Fruit fly (Drosophila melanogaster) whole organism, adult: ENCODE data around the gene Sdhaf3.

Source experiments
- CG11617 ChIP-seq: fragments of 200-800 bp; sonication (Bioruptor generic); optimal IDR thresholded peaks from 2 replicates; lab custom pipeline; 2017; ENCODE audit warnings: mild to moderate bottlenecking, missing biosample characterization, missing genetic modification reagents, missing genetic modification characterization
- CG12768 ChIP-seq: fragments of 200-800 bp; sonication (Bioruptor generic); optimal IDR thresholded peaks from 2 replicates; lab custom pipeline; 2017; ENCODE audit warnings: missing biosample characterization, missing genetic modification characterization, mild to moderate bottlenecking, moderate library complexity, missing genetic modification reagents
- CG14711 ChIP-seq: fragments of 200-800 bp; sonication (Bioruptor generic); optimal IDR thresholded peaks from 2 replicates; lab custom pipeline; 2018; ENCODE audit warnings: missing biosample characterization, mild to moderate bottlenecking, missing genetic modification characterization, moderate library complexity
- CG1620 ChIP-seq: fragments of 200-800 bp; sonication (Bioruptor generic); optimal IDR thresholded peaks from 2 replicates; lab custom pipeline; 2016; ENCODE audit warnings: missing biosample characterization, missing genetic modification characterization
- CG33017 ChIP-seq: fragments of 200-800 bp; sonication (Bioruptor generic); optimal IDR thresholded peaks from 2 replicates; lab custom pipeline; 2018; ENCODE audit warnings: missing biosample characterization, mild to moderate bottlenecking, missing genetic modification characterization, moderate library complexity
- CG5204 ChIP-seq: fragments of 200-800 bp; sonication (Bioruptor generic); optimal IDR thresholded peaks from 2 replicates; lab custom pipeline; 2016; ENCODE audit warnings: missing biosample characterization, missing genetic modification characterization
- CG7045 ChIP-seq: fragments of 200-800 bp; sonication (Bioruptor generic); optimal IDR thresholded peaks from 2 replicates; lab custom pipeline; 2017; ENCODE audit warnings: missing biosample characterization, mild to moderate bottlenecking, missing genetic modification characterization
- CG7101 ChIP-seq: fragments of 200-800 bp; sonication (Bioruptor generic); optimal IDR thresholded peaks from 2 replicates; lab custom pipeline; 2018; ENCODE audit warnings: missing biosample characterization, mild to moderate bottlenecking, missing genetic modification characterization, moderate library complexity
- Clk ChIP-seq: fragments of 200-800 bp; sonication (Bioruptor generic); optimal IDR thresholded peaks from 2 replicates; lab custom pipeline; 2017; ENCODE audit warnings: missing biosample characterization, missing genetic modification characterization
- Crg-1 ChIP-seq: fragments of 200-800 bp; sonication (Bioruptor generic); optimal IDR thresholded peaks from 2 replicates; lab custom pipeline; 2016; ENCODE audit warnings: missing biosample characterization, missing genetic modification characterization
- Hr96 ChIP-seq: fragments of 200-800 bp; sonication (Bioruptor generic); optimal IDR thresholded peaks from 2 replicates; lab custom pipeline; 2016; ENCODE audit warnings: missing biosample characterization, missing genetic modification characterization
- Mnt ChIP-seq: fragments of 200-800 bp; sonication (Bioruptor generic); optimal IDR thresholded peaks from 2 replicates; lab custom pipeline; 2016; ENCODE audit warnings: missing biosample characterization, mild to moderate bottlenecking, missing genetic modification characterization
- bab1 ChIP-seq: fragments of 200-800 bp; sonication (Bioruptor generic); optimal IDR thresholded peaks from 3 replicates; lab custom pipeline; 2019; ENCODE audit warnings: missing biosample characterization, mild to moderate bottlenecking, missing genetic modification characterization, moderate library complexity
- cic ChIP-seq: fragments of 200-800 bp; sonication (Bioruptor generic); optimal IDR thresholded peaks from 2 replicates; lab custom pipeline; 2017; ENCODE audit warnings: missing biosample characterization, mild to moderate bottlenecking, missing genetic modification characterization, moderate library complexity
- cnc ChIP-seq, 2 experiments: fragments of >200 bp; optimal IDR thresholded peaks; 2 replicates each; lab custom pipeline; 2017
- kay ChIP-seq: fragments of 200-800 bp; sonication (Bioruptor generic); peaks from one replicate; lab custom pipeline; 2016; ENCODE audit warnings: missing biosample characterization, missing genetic modification characterization, borderline replicate concordance
- ovo ChIP-seq: fragments of 200-800 bp; sonication (Bioruptor generic); optimal IDR thresholded peaks from 2 replicates; lab custom pipeline; 2016; ENCODE audit warnings: missing biosample characterization, missing genetic modification characterization
- pad ChIP-seq: fragments of 200-800 bp; sonication (Bioruptor generic); optimal IDR thresholded peaks from 3 replicates; lab custom pipeline; 2017; ENCODE audit warnings: missing biosample characterization, missing genetic modification characterization, mild to moderate bottlenecking, moderate library complexity, missing genetic modification reagents
- tj ChIP-seq: fragments of 200-800 bp; sonication (Bioruptor generic); optimal IDR thresholded peaks from 3 replicates; lab custom pipeline; 2017; ENCODE audit warnings: missing biosample characterization, mild to moderate bottlenecking, missing genetic modification characterization, moderate library complexity
- toe ChIP-seq: fragments of 200-800 bp; sonication (Bioruptor generic); optimal IDR thresholded peaks from 2 replicates; lab custom pipeline; 2016; ENCODE audit warnings: missing biosample characterization, missing genetic modification characterization

The Sdhaf3 gene

dm6 chr3R:16524178-16524577 lies 41.9 kb upstream of the Sdhaf3 start:
- TF ChIP-seq Clk (GFP tag; lab: Kevin White, UChicago): no peak
- TF ChIP-seq CG1620 (GFP tag; lab: Kevin White, UChicago): no peak
- no peak for TF ChIP-seq CG5204
- TF ChIP-seq CG14711: no peak
- no peak for TF ChIP-seq cnc (optimal IDR thresholded peaks at IDR 0.05; lab: Kevin White, UChicago)
- TF ChIP-seq Mnt (GFP tag; lab: Kevin White, UChicago): no peak
- TF ChIP-seq CG11617 (GFP tag; lab: Kevin White, UChicago): no peak
- no peak for TF ChIP-seq pad (GFP tag; lab: Kevin White, UChicago)
- no peak for TF ChIP-seq tj (GFP tag; lab: Kevin White, UChicago)
- no peak for TF ChIP-seq Crg-1 (GFP tag; lab: Kevin White, UChicago)
- no peak for TF ChIP-seq CG12768
- no peak for TF ChIP-seq cic (GFP tag; lab: Kevin White, UChicago)

- no peak for TF ChIP-seq Hr96 (GFP tag; lab: Kevin White, UChicago)
- TF ChIP-seq cic (GFP tag; lab: Kevin White, UChicago): no peak
- TF ChIP-seq tj (GFP tag; lab: Kevin White, UChicago): no peak
- TF ChIP-seq Mnt (GFP tag; lab: Kevin White, UChicago): no peak
- TF ChIP-seq ovo: no peak
- no peak for TF ChIP-seq CG7045 (GFP tag; lab: Kevin White, UChicago)
- no peak for TF ChIP-seq CG11617 (GFP tag; lab: Kevin White, UChicago)
These were observed 41.1 kb upstream of the Sdhaf3 start for dm6 chr3R:16523395-16523794.

- TF ChIP-seq bab1 (no peak), CG5204 (no peak), CG33017 (no peak), tj (GFP tag; lab: Kevin White, UChicago) (no peak), kay (GFP tag; lab: Kevin White, UChicago) (no peak), CG1620 (GFP tag; lab: Kevin White, UChicago) (no peak), cnc (optimal IDR thresholded peaks at IDR 0.05; lab: Kevin White, UChicago) (no peak)
These were observed 36.0 kb upstream of the Sdhaf3 start for dm6 chr3R:16518150-16518662.

- TF ChIP-seq CG7045 (GFP tag; lab: Kevin White, UChicago): no peak
- TF ChIP-seq kay (GFP tag; lab: Kevin White, UChicago): no peak
- no peak for TF ChIP-seq CG14711
- TF ChIP-seq CG11617 (GFP tag; lab: Kevin White, UChicago): no peak
- no peak for TF ChIP-seq CG7101 (tag; lab: Kevin White, UChicago)
- no peak for TF ChIP-seq tj (GFP tag; lab: Kevin White, UChicago)
- TF ChIP-seq CG1620 (GFP tag; lab: Kevin White, UChicago): no peak
- TF ChIP-seq CG5204: no peak
- TF ChIP-seq CG33017: no peak
- TF ChIP-seq Clk (GFP tag; lab: Kevin White, UChicago): no peak
- no peak for TF ChIP-seq Crg-1 (GFP tag; lab: Kevin White, UChicago)
These were observed 27.9 kb upstream of the Sdhaf3 start for dm6 chr3R:16510128-16510527.

- no peak for TF ChIP-seq ovo
- no peak for TF ChIP-seq Clk (GFP tag; lab: Kevin White, UChicago)
- TF ChIP-seq CG14711: no peak
- no peak for TF ChIP-seq CG33017
- no peak for TF ChIP-seq Mnt (GFP tag; lab: Kevin White, UChicago)
- no peak for TF ChIP-seq tj (GFP tag; lab: Kevin White, UChicago)
- no peak for TF ChIP-seq kay (GFP tag; lab: Kevin White, UChicago)
- TF ChIP-seq CG11617 (GFP tag; lab: Kevin White, UChicago): no peak
- no peak for TF ChIP-seq CG5204
- no peak for TF ChIP-seq CG7045 (GFP tag; lab: Kevin White, UChicago)
- TF ChIP-seq CG7101 (tag; lab: Kevin White, UChicago): no peak
- no peak for TF ChIP-seq bab1
- no peak for TF ChIP-seq CG1620 (GFP tag; lab: Kevin White, UChicago)
These were observed 25.5 kb upstream of the Sdhaf3 start for dm6 chr3R:16507706-16508105.

dm6 chr3R:16504541-16504940 lies 22.3 kb upstream of the Sdhaf3 start:
- TF ChIP-seq CG7045 (GFP tag; lab: Kevin White, UChicago) (no peak), CG14711 (no peak), CG5204 (no peak), CG1620 (GFP tag; lab: Kevin White, UChicago) (no peak), ovo (no peak), cic (GFP tag; lab: Kevin White, UChicago) (no peak), Mnt (GFP tag; lab: Kevin White, UChicago) (no peak), Clk (GFP tag; lab: Kevin White, UChicago) (no peak), pad (GFP tag; lab: Kevin White, UChicago) (no peak), cnc (optimal IDR thresholded peaks at IDR 0.05; lab: Kevin White, UChicago) (no peak), CG12768 (no peak), toe (GFP tag; lab: Kevin White, UChicago) (no peak), CG7101 (tag; lab: Kevin White, UChicago) (no peak), kay (GFP tag; lab: Kevin White, UChicago) (no peak)
